Fruit fly (Drosophila melanogaster): ENCODE data around the gene ACXD.

dm6 chr3L:2282506-2282905, 45.1 kb downstream of the ACXD start, which contains the start of gene MsR2:
- TF ChIP-seq CG4328 (GFP tag; optimal IDR thresholded peaks at IDR 0.05) (no peak), Poxn (GFP tag; IDR thresholded peaks at IDR 0.05) (no peak), ara (GFP tag; IDR thresholded peaks at IDR 0.05) (no peak), cas (GFP tag; IDR thresholded peaks at IDR 0.05) (no peak)
